Fruit fly (Drosophila melanogaster) whole organism, embryonic: ENCODE results near the gene Rh3.

ENCODE experiments used
- Aef1 ChIP-seq: fragments of 200-800 bp; sonication (Bioruptor generic); IDR thresholded peaks from 3 replicates; pipeline ENCODE4 v1.3.6; 2022; ENCODE audit warnings: missing biosample characterization, missing genetic modification characterization
- B-H1 ChIP-seq: fragments of 200-800 bp; sonication (Bioruptor generic); IDR thresholded peaks from 3 replicates; pipeline ENCODE4 v1.3.6; 2022; ENCODE audit warnings: missing biosample characterization, missing genetic modification characterization
- CG10147 ChIP-seq: fragments of 200-800 bp; sonication (Bioruptor generic); optimal IDR thresholded peaks from 2 replicates; lab custom pipeline; 2019; ENCODE audit warnings: missing biosample characterization, mild to moderate bottlenecking, missing genetic modification characterization, moderate library complexity
- CG1024 ChIP-seq: fragments of 200-800 bp; sonication (Bioruptor generic); IDR thresholded peaks from 2 replicates; pipeline ENCODE4 v1.3.6; 2022; ENCODE audit warnings: missing biosample characterization, missing genetic modification characterization
- CG11695 ChIP-seq: fragments of 200-800 bp; sonication (Bioruptor generic); IDR thresholded peaks from 3 replicates; pipeline ENCODE4 v1.3.6; 2022; ENCODE audit warnings: missing biosample characterization, missing genetic modification characterization
- CG12744 ChIP-seq: fragments of 200-800 bp; sonication (Bioruptor generic); optimal IDR thresholded peaks from 2 replicates; lab custom pipeline; 2016; ENCODE audit warnings: missing biosample characterization, missing genetic modification characterization
- CG13123 ChIP-seq: fragments of 200-800 bp; sonication (Bioruptor generic); optimal IDR thresholded peaks from 2 replicates; lab custom pipeline; 2016; ENCODE audit warnings: missing biosample characterization, missing genetic modification characterization
- CG13287 ChIP-seq: fragments of 200-800 bp; sonication (Bioruptor generic); IDR thresholded peaks from 2 replicates; pipeline ENCODE4 v1.3.6; 2022; ENCODE audit warnings: missing biosample characterization, missing genetic modification characterization; ENCODE audit not compliant: partially characterized antibody
- CG14050 ChIP-seq: fragments of 200-800 bp; sonication (Bioruptor generic); IDR thresholded peaks from 3 replicates; pipeline ENCODE4 v1.3.6; 2022; ENCODE audit warnings: missing biosample characterization, missing genetic modification characterization
- CG15479 ChIP-seq: fragments of 200-800 bp; sonication (Bioruptor generic); optimal IDR thresholded peaks from 3 replicates; lab custom pipeline; 2019; ENCODE audit warnings: missing biosample characterization, mild to moderate bottlenecking, missing genetic modification characterization, moderate library complexity
- CG15601 ChIP-seq: fragments of 200-800 bp; sonication (Bioruptor generic); optimal IDR thresholded peaks from 3 replicates; lab custom pipeline; 2019; ENCODE audit warnings: missing biosample characterization, mild to moderate bottlenecking, missing genetic modification characterization, moderate library complexity
- CG17385 ChIP-seq: fragments of 200-800 bp; sonication (Bioruptor generic); optimal IDR thresholded peaks from 3 replicates; lab custom pipeline; 2018; ENCODE audit warnings: missing biosample characterization, mild to moderate bottlenecking, missing genetic modification characterization
- CG17568 ChIP-seq: fragments of 200-800 bp; sonication (Bioruptor generic); optimal IDR thresholded peaks from 2 replicates; lab custom pipeline; 2018; ENCODE audit warnings: missing biosample characterization, mild to moderate bottlenecking, missing genetic modification characterization, moderate library complexity
- CG18262 ChIP-seq: fragments of 200-800 bp; optimal IDR thresholded peaks from 3 replicates; lab custom pipeline; 2019; ENCODE audit warnings: missing biosample characterization, mild to moderate bottlenecking, missing genetic modification characterization, moderate library complexity
- CG31224 ChIP-seq: fragments of 200-800 bp; sonication (Bioruptor generic); IDR thresholded peaks from 2 replicates; pipeline ENCODE4 v1.3.6; 2022; ENCODE audit warnings: missing biosample characterization, missing genetic modification characterization
- CG32767 ChIP-seq: fragments of 200-800 bp; sonication (Bioruptor generic); IDR thresholded peaks from 2 replicates; pipeline ENCODE4 v1.3.6; 2022; ENCODE audit warnings: missing biosample characterization, missing genetic modification characterization
- CG4424 ChIP-seq: fragments of 200-800 bp; sonication (Bioruptor generic); optimal IDR thresholded peaks from 3 replicates; lab custom pipeline; 2016; ENCODE audit warnings: missing biosample characterization, missing genetic modification characterization
- CG4617 ChIP-seq: fragments of 200-800 bp; sonication (Bioruptor generic); optimal IDR thresholded peaks from 3 replicates; lab custom pipeline; 2016; ENCODE audit warnings: missing biosample characterization, missing genetic modification characterization, borderline replicate concordance
- CG4707 ChIP-seq: fragments of 200-800 bp; sonication (Bioruptor generic); optimal IDR thresholded peaks from 2 replicates; lab custom pipeline; 2018; ENCODE audit warnings: missing biosample characterization, mild to moderate bottlenecking, missing genetic modification characterization, moderate library complexity
- CG4730 ChIP-seq: fragments of 200-800 bp; sonication (Bioruptor generic); IDR thresholded peaks from 2 replicates; pipeline ENCODE4 v1.3.6; 2022; ENCODE audit warnings: missing biosample characterization, missing genetic modification characterization
- CG7372 ChIP-seq: fragments of 200-800 bp; sonication (Bioruptor generic); IDR thresholded peaks from 2 replicates; pipeline ENCODE4 v1.3.6; 2022; ENCODE audit warnings: missing biosample characterization, missing genetic modification characterization
- CG7839 ChIP-seq: fragments of 200-800 bp; sonication (Bioruptor generic); optimal IDR thresholded peaks from 3 replicates; lab custom pipeline; 2018; ENCODE audit warnings: missing biosample characterization, mild to moderate bottlenecking, missing genetic modification characterization, moderate library complexity
- CG8281 ChIP-seq: fragments of 200-800 bp; sonication (Bioruptor generic); optimal IDR thresholded peaks from 2 replicates; lab custom pipeline; 2018; ENCODE audit warnings: missing biosample characterization, mild to moderate bottlenecking, missing genetic modification characterization, moderate library complexity
- CTCF ChIP-seq: fragments of 200-800 bp; sonication (Bioruptor generic); optimal IDR thresholded peaks from 2 replicates; lab custom pipeline; 2017; ENCODE audit warnings: missing biosample characterization, mild to moderate bottlenecking, missing genetic modification characterization, moderate library complexity
- Camta ChIP-seq: fragments of 200-800 bp; sonication (Bioruptor generic); optimal IDR thresholded peaks from 2 replicates; lab custom pipeline; 2016; ENCODE audit warnings: missing biosample characterization, missing genetic modification characterization
- H2.0 ChIP-seq: fragments of 200-800 bp; sonication (Bioruptor generic); IDR thresholded peaks from 2 replicates; pipeline ENCODE4 v1.3.6; 2022; ENCODE audit warnings: missing biosample characterization, missing genetic modification characterization
- Hr51 ChIP-seq, 2 experiments: fragments of 200-800 bp; sonication (Bioruptor generic); optimal IDR thresholded peaks; 2 replicates in 1 of 2; 3 replicates in 1 of 2; lab custom pipeline; 2016 to 2018; ENCODE audit warnings: missing biosample characterization in 2 of 2, missing genetic modification characterization in 2 of 2, mild to moderate bottlenecking in 1 of 2, moderate library complexity in 1 of 2
- Med ChIP-seq: fragments of 200-800 bp; sonication (Bioruptor generic); peaks from one replicate; lab custom pipeline; 2016; ENCODE audit warnings: missing biosample characterization, missing genetic modification characterization, mild to moderate bottlenecking, inconsistent platforms, moderate library complexity
- NC2β ChIP-seq: fragments of 200-800 bp; sonication (Bioruptor generic); optimal IDR thresholded peaks from 2 replicates; lab custom pipeline; 2016; ENCODE audit warnings: missing biosample characterization, missing genetic modification characterization
- Ptx1 ChIP-seq: fragments of 200-800 bp; sonication (Bioruptor generic); IDR thresholded peaks from 2 replicates; pipeline ENCODE4 v1.3.6; 2022; ENCODE audit warnings: missing biosample characterization, missing genetic modification characterization
- Vsx1 ChIP-seq: fragments of 200-800 bp; sonication (Bioruptor generic); optimal IDR thresholded peaks from 2 replicates; lab custom pipeline; 2017; ENCODE audit warnings: missing biosample characterization, mild to moderate bottlenecking, missing genetic modification characterization, missing genetic modification reagents
- YL-1 ChIP-seq: fragments of 200-800 bp; sonication (Bioruptor generic); optimal IDR thresholded peaks from 3 replicates; lab custom pipeline; 2017; ENCODE audit warnings: missing biosample characterization, mild to moderate bottlenecking, missing genetic modification characterization
- ash1 ChIP-seq: fragments of 200-800 bp; sonication (Bioruptor generic); optimal IDR thresholded peaks from 2 replicates; lab custom pipeline; 2018; ENCODE audit warnings: missing biosample characterization, mild to moderate bottlenecking, missing genetic modification characterization
- bsh ChIP-seq, 2 experiments: fragments of 200-800 bp; sonication (Bioruptor generic); optimal IDR thresholded peaks; 2 replicates each; lab custom pipeline; 2017 to 2018; ENCODE audit warnings: mild to moderate bottlenecking in 2 of 2, missing biosample characterization in 2 of 2, missing genetic modification characterization in 2 of 2, moderate library complexity in 1 of 2
- caup ChIP-seq: fragments of 200-800 bp; sonication (Bioruptor generic); optimal IDR thresholded peaks from 3 replicates; lab custom pipeline; 2017; ENCODE audit warnings: missing biosample characterization, mild to moderate bottlenecking, missing genetic modification characterization, moderate library complexity; ENCODE audit not compliant: severe bottlenecking
- cg ChIP-seq: fragments of 200-800 bp; sonication (Bioruptor generic); optimal IDR thresholded peaks from 3 replicates; lab custom pipeline; 2019; ENCODE audit warnings: missing biosample characterization, mild to moderate bottlenecking, missing genetic modification characterization, moderate library complexity
- disco-r ChIP-seq: fragments of 200-800 bp; sonication (Bioruptor generic); optimal IDR thresholded peaks from 2 replicates; lab custom pipeline; 2016; ENCODE audit warnings: missing biosample characterization, missing genetic modification characterization
- en ChIP-seq: fragments of 200-800 bp; sonication (Bioruptor generic); optimal IDR thresholded peaks from 2 replicates; lab custom pipeline; 2016; ENCODE audit warnings: missing biosample characterization, missing genetic modification characterization
- exex ChIP-seq: fragments of 200-800 bp; sonication (Bioruptor generic); optimal IDR thresholded peaks from 4 replicates; lab custom pipeline; 2018; ENCODE audit warnings: missing biosample characterization, mild to moderate bottlenecking, missing genetic modification characterization, moderate library complexity
- ind ChIP-seq: fragments of 200-800 bp; sonication (Bioruptor generic); optimal IDR thresholded peaks from 3 replicates; lab custom pipeline; 2016; ENCODE audit warnings: missing biosample characterization, missing genetic modification characterization
- inv ChIP-seq: fragments of 200-800 bp; sonication (Bioruptor generic); IDR thresholded peaks from 2 replicates; pipeline ENCODE4 v1.3.6; 2022; ENCODE audit warnings: missing biosample characterization, missing genetic modification characterization; ENCODE audit not compliant: partially characterized antibody
- kni ChIP-seq: fragments of 200-800 bp; sonication (Bioruptor generic); optimal IDR thresholded peaks from 3 replicates; lab custom pipeline; 2017; ENCODE audit warnings: mild to moderate bottlenecking, missing biosample characterization, missing genetic modification reagents, missing genetic modification characterization
- lab ChIP-seq: fragments of 200-800 bp; sonication (Bioruptor generic); optimal IDR thresholded peaks from 3 replicates; lab custom pipeline; 2017; ENCODE audit warnings: missing biosample characterization, missing genetic modification characterization, mild to moderate bottlenecking, moderate library complexity, missing genetic modification reagents
- lmd ChIP-seq: fragments of 200-800 bp; sonication (Bioruptor generic); IDR thresholded peaks from 2 replicates; pipeline ENCODE4 v1.3.6; 2022; ENCODE audit warnings: missing biosample characterization, missing genetic modification characterization
- nerfin-2 ChIP-seq: fragments of 200-800 bp; sonication (Bioruptor generic); IDR thresholded peaks from 2 replicates; pipeline ENCODE4 v1.3.6; 2022; ENCODE audit warnings: missing biosample characterization, missing genetic modification characterization; ENCODE audit not compliant: partially characterized antibody
- otp ChIP-seq: fragments of 200-800 bp; sonication (Bioruptor generic); IDR thresholded peaks from 3 replicates; pipeline ENCODE4, ENCODE4 v1.3.6; 2022; ENCODE audit warnings: missing biosample characterization, missing genetic modification characterization
- p53 ChIP-seq: fragments of 200-800 bp; sonication (Bioruptor generic); optimal IDR thresholded peaks from 2 replicates; lab custom pipeline; 2016; ENCODE audit warnings: missing biosample characterization, missing genetic modification characterization
- pzg ChIP-seq: fragments of 200-800 bp; sonication (Bioruptor generic); optimal IDR thresholded peaks from 3 replicates; lab custom pipeline; 2018; ENCODE audit warnings: missing biosample characterization, mild to moderate bottlenecking, missing genetic modification characterization, moderate library complexity
- sob ChIP-seq: fragments of 200-800 bp; sonication (Bioruptor generic); IDR thresholded peaks from 2 replicates; pipeline ENCODE4 v1.3.6; 2022; ENCODE audit warnings: missing biosample characterization, missing genetic modification characterization
- ssp ChIP-seq: fragments of 200-800 bp; sonication (Bioruptor generic); IDR thresholded peaks from 2 replicates; pipeline ENCODE4 v1.3.6; 2022; ENCODE audit warnings: missing biosample characterization, missing genetic modification characterization

Gene Rh3

DNA sequence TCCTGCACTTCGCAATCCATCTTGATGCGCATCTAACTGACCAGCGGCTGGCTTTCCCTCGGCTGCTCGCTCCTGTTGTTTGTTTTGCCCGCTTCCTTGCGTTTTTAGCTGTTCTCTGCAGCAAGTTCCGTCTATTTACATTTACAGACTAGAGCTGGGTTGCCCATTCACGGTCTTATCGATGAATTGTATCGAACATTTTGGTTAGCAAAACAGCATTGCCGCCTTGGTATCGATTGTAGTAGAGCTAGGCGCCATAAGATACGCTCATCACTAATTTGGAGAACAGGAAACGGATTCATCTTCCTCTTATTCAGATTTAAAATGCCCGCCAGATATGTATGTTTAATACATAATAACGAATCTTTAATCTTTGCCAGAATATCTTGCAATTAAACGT, 46.4 kb downstream of the Rh3 start, which contains the start of gene Regnase-1 (continued):
- TF ChIP-seq Hr51 (GFP tag; optimal IDR thresholded peaks at IDR 0.05; lab: Kevin White, UChicago) (peak; percentile 87), YL-1 (GFP tag; lab: Kevin White, UChicago) (peak; percentile 98), Camta (GFP tag; lab: Kevin White, UChicago) (peak; percentile 90), CG4707 (GFP tag; lab: Kevin White, UChicago) (peak; percentile 93), CG4730 (peak; percentile 73), pzg (GFP tag; lab: Kevin White, UChicago) (peak; percentile 95), Ptx1 (GFP tag; lab: Robert Waterston, UW) (peak; percentile 80), CG12744 (GFP tag; lab: Kevin White, UChicago) (peak; percentile 90), p53 (GFP tag; lab: Kevin White, UChicago) (peak; percentile 91), CG7839 (tag; lab: Kevin White, UChicago) (peak; percentile 88), NC2β (peak; percentile 95), CG14050 (GFP tag; lab: Robert Waterston, UW) (peak; percentile 65; the same call in 2 of the 3 replicates), CG32767 (GFP tag; lab: Robert Waterston, UW) (peak; percentile 82), ash1 (GFP tag; lab: Kevin White, UChicago) (peak; percentile 94), CG17568 (GFP tag; lab: Kevin White, UChicago) (peak; percentile 95), bsh (GFP tag; optimal IDR thresholded peaks at IDR 0.05; lab: Kevin White, UChicago) (peak in 1 of 2 experiments; percentile 90), lmd (GFP tag; lab: Robert Waterston, UW) (peak; percentile 67), CG7372 (GFP tag; lab: Robert Waterston, UW) (peak; percentile 85), caup (peak; percentile 98), CG13123 (peak; percentile 83), H2.0 (GFP tag; lab: Robert Waterston, UW) (peak; percentile 87), inv (GFP tag; lab: Robert Waterston, UW) (peak; percentile 92), CG4617 (GFP tag; lab: Kevin White, UChicago) (peak; percentile 93), exex (tag; lab: Kevin White, UChicago) (peak; percentile 70), CG11695 (GFP tag; lab: Robert Waterston, UW) (peak; percentile 78), B-H1 (GFP tag; lab: Robert Waterston, UW) (peak; percentile 83), Med (GFP tag; lab: Kevin White, UChicago) (peak; percentile 99), CG17385 (peak; percentile 99), nerfin-2 (GFP tag; lab: Robert Waterston, UW) (peak; percentile 89), CG13287 (GFP tag; lab: Robert Waterston, UW) (peak; percentile 98), lab (GFP tag; lab: Kevin White, UChicago) (peak; percentile 98), CTCF (GFP tag; lab: Kevin White, UChicago) (peak; percentile 73), CG18262 (peak; percentile 87), CG15479 (peak; percentile 59), Aef1 (GFP tag; lab: Robert Waterston, UW) (peak; percentile 68; the same call in 2 of the 3 replicates), sob (GFP tag; lab: Robert Waterston, UW) (peak; percentile 95), CG10147 (peak; percentile 86), ind (peak; percentile 71), CG4424 (GFP tag; lab: Kevin White, UChicago) (peak; percentile 89), ssp (GFP tag; lab: Robert Waterston, UW) (peak; percentile 65), Vsx1 (GFP tag; lab: Kevin White, UChicago) (peak; percentile 95), CG15601 (tag; lab: Kevin White, UChicago) (peak; percentile 90), CG31224 (GFP tag; lab: Robert Waterston, UW) (peak; percentile 84), kni (GFP tag; lab: Kevin White, UChicago) (peak; percentile 88), CG1024 (GFP tag; lab: Robert Waterston, UW) (peak; percentile 80), cg (no peak), otp (GFP tag; lab: Robert Waterston, UW) (peak; percentile 95), en (GFP tag; lab: Kevin White, UChicago) (peak; percentile 89), CG8281 (tag; lab: Kevin White, UChicago) (peak; percentile 77), disco-r (peak; percentile 89)
